Fruit fly (Drosophila melanogaster) Kc167 (cell line): Measurements from ENCODE around the gene ScsbetaA.

Experiments
- Myc ChIP-seq: fragments of >200 bp; optimal IDR thresholded peaks from 2 replicates; lab custom pipeline; 2017; ENCODE audit warnings: missing external identifiers
- Sin3A ChIP-seq: fragments of >200 bp; optimal IDR thresholded peaks from 2 replicates; lab custom pipeline; 2018; ENCODE audit warnings: missing external identifiers
- h ChIP-seq: fragments of >200 bp; optimal IDR thresholded peaks from 3 replicates; lab custom pipeline; 2018; ENCODE audit warnings: missing external identifiers
- psq ChIP-seq: fragments of >200 bp; optimal IDR thresholded peaks from 2 replicates; lab custom pipeline; 2017; ENCODE audit warnings: missing external identifiers
- ttk ChIP-seq: sonication (Bioruptor generic); optimal IDR thresholded peaks from 2 replicates; lab custom pipeline; 2017; ENCODE audit warnings: missing external identifiers

DNA sequence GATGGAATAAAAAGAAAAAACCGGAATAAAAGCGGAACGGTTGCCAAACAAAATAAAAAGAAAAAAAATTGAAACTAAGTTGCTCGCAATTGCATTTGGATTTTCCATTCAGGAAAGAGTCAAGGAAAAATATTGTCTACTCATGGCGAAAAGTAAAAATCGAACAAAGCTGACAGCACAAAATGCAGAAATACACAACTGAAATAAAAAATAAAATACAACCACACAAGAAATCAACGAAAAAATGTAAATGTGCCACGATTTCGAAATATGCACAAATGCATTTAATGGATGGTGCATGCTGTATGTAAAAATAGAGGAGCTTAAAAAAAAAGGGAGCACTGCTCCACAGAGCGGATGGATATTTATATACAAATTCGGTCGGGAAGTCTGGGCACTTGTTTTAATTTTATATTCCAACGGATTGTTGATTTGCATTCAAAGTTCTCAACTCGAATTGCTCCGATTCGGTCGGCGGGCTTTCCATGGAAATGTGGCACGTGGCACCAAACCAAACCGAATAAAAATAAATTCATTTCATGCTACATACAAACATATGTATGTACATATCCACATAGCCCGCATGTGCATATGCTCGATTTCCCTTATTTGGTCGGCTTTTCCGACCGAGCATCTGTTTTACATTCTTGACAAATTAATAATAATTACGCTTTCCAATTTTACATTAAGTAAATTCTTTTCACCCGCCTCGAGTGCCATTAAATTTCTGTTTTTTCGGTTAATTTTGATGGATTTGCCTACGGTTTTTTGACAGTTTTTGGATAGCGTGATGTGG is 22.8 kb upstream of the ScsbetaA start:
- TF ChIP-seq psq (lab: Kevin White, UChicago), result no peak
- no peak for TF ChIP-seq Sin3A (lab: Kevin White, UChicago)
- TF ChIP-seq h (lab: Kevin White, UChicago), result no peak
- TF ChIP-seq ttk, result no peak
- TF ChIP-seq Myc (lab: Kevin White, UChicago), result no peak
